Worm (Caenorhabditis elegans) whole organism, young adult: Measurements from ENCODE around the gene eif-3.D.

Experiments used
- B0019.2 ChIP-seq: fragments of 200-800 bp; sonication (Bioruptor generic); conservative IDR thresholded peaks from 2 replicates; pipeline ENCODE4 v1.3.6; 2022; ENCODE audit warnings: missing genetic modification reagents, missing genetic modification characterization, missing compliant biosample characterization
- B0261.1 ChIP-seq: sonication (generic microtip); optimal IDR thresholded peaks from 2 replicates; lab custom pipeline; 2016; ENCODE audit warnings: mild to moderate bottlenecking, missing genetic modification characterization, moderate library complexity, missing compliant biosample characterization
- D2030.7 ChIP-seq: fragments of 200-800 bp; sonication (Bioruptor generic); IDR thresholded peaks from 2 replicates; pipeline ENCODE4 v1.3.6; 2022; ENCODE audit warnings: missing genetic modification reagents, missing genetic modification characterization, missing compliant biosample characterization
- F23B12.7 ChIP-seq: sonication (generic microtip); optimal IDR thresholded peaks from 2 replicates; lab custom pipeline; 2017; ENCODE audit warnings: missing genetic modification characterization, mild to moderate bottlenecking, missing compliant biosample characterization, antibody characterized with exemption, moderate library complexity; ENCODE audit not compliant: insufficient read depth
- F39B2.1 ChIP-seq: fragments of 200-800 bp; sonication (Bioruptor generic); IDR thresholded peaks from 2 replicates; pipeline ENCODE4 v1.3.6; 2022; ENCODE audit warnings: missing genetic modification reagents, missing genetic modification characterization, missing compliant biosample characterization
- F49E8.2 ChIP-seq: sonication (generic microtip); optimal IDR thresholded peaks from 3 replicates; lab custom pipeline; 2017; ENCODE audit warnings: missing genetic modification characterization, mild to moderate bottlenecking, missing compliant biosample characterization, antibody characterized with exemption, moderate library complexity; ENCODE audit not compliant: insufficient read depth
- F55B11.4 ChIP-seq: sonication (generic microtip); optimal IDR thresholded peaks from 2 replicates; lab custom pipeline; 2016; ENCODE audit warnings: missing compliant biosample characterization, missing genetic modification characterization, borderline replicate concordance; ENCODE audit not compliant: insufficient read depth
- T26A5.8 ChIP-seq: sonication (generic microtip); optimal IDR thresholded peaks from 2 replicates; lab custom pipeline; 2016; ENCODE audit warnings: missing genetic modification characterization, missing compliant biosample characterization
- Y95B8A.8 ChIP-seq: fragments of 200-800 bp; sonication (Bioruptor generic); IDR thresholded peaks from 2 replicates; pipeline ENCODE4 v1.3.6; 2022; ENCODE audit warnings: missing genetic modification reagents, missing genetic modification characterization, missing compliant biosample characterization
- ama-1 ChIP-seq, 3 experiments: fragments of 150-350 bp in 1 of 3; sonication (generic microtip) in 2 of 3; optimal IDR thresholded peaks; 2 replicates each; lab custom pipeline; 2014 to 2018; ENCODE audit warnings: missing biosample characterization in 2 of 3, missing genetic modification characterization in 2 of 3, missing genetic modification reagents in 2 of 3
- aptf-3 ChIP-seq: fragments of 200-800 bp; sonication (Bioruptor generic); IDR thresholded peaks from 2 replicates; pipeline ENCODE4 v1.3.6; 2022; ENCODE audit warnings: missing genetic modification characterization, missing compliant biosample characterization
- atf-7 ChIP-seq: sonication (generic microtip); optimal IDR thresholded peaks from 2 replicates; lab custom pipeline; 2017; ENCODE audit warnings: mild to moderate bottlenecking, missing genetic modification characterization, missing compliant biosample characterization
- bed-1 ChIP-seq: fragments of 200-800 bp; sonication (Bioruptor generic); IDR thresholded peaks from 2 replicates; pipeline ENCODE4 v1.3.6; 2022; ENCODE audit warnings: missing genetic modification reagents, missing genetic modification characterization, missing compliant biosample characterization
- cebp-1 ChIP-seq, 2 experiments: fragments of 200-800 bp in 1 of 2; sonication (Bioruptor generic) in 1 of 2; sonication (generic microtip) in 1 of 2; IDR thresholded peaks in 1 of 2; optimal IDR thresholded peaks in 1 of 2; 2 replicates each; pipeline versions ENCODE4 v1.3.6 to Lab custom; 2017 to 2022; ENCODE audit warnings: missing compliant biosample characterization in 2 of 2, missing genetic modification characterization in 2 of 2, mild to moderate bottlenecking in 1 of 2, missing genetic modification reagents in 1 of 2, moderate library complexity in 1 of 2
- ceh-79 ChIP-seq: sonication (generic microtip); optimal IDR thresholded peaks from 2 replicates; lab custom pipeline; 2017; ENCODE audit warnings: mild to moderate bottlenecking, missing genetic modification characterization, missing compliant biosample characterization
- ceh-91 ChIP-seq: fragments of 200-800 bp; sonication (Bioruptor generic); IDR thresholded peaks from 2 replicates; pipeline ENCODE4 v1.3.6; 2022; ENCODE audit warnings: missing genetic modification reagents, missing genetic modification characterization, missing compliant biosample characterization
- chd-7 ChIP-seq: sonication (generic microtip); optimal IDR thresholded peaks from 2 replicates; lab custom pipeline; 2016; ENCODE audit warnings: mild to moderate bottlenecking, missing genetic modification characterization, moderate library complexity, missing compliant biosample characterization
- die-1 ChIP-seq: sonication (generic microtip); optimal IDR thresholded peaks from 2 replicates; lab custom pipeline; 2016; ENCODE audit warnings: missing genotype, mild to moderate bottlenecking, missing genetic modification characterization, missing compliant biosample characterization
- dpl-1 ChIP-seq: fragments of 150-350 bp; optimal IDR thresholded peaks from 2 replicates; lab custom pipeline; 2014; ENCODE audit warnings: missing biosample characterization, missing genetic modification reagents, missing genetic modification characterization
- efl-1 ChIP-seq: fragments of 150-350 bp; optimal IDR thresholded peaks from 2 replicates; lab custom pipeline; 2014; ENCODE audit warnings: missing biosample characterization, missing genetic modification reagents, missing genetic modification characterization
- ekl-4 ChIP-seq: fragments of 200-800 bp; sonication (Bioruptor generic); IDR thresholded peaks from 2 replicates; pipeline ENCODE4 v1.3.6; 2022; ENCODE audit warnings: missing genetic modification reagents, missing genetic modification characterization, missing compliant biosample characterization
- hmg-20 ChIP-seq: fragments of 200-800 bp; sonication (Bioruptor generic); IDR thresholded peaks from 2 replicates; pipeline ENCODE4 v1.3.6; 2022; ENCODE audit warnings: missing genetic modification reagents, missing genetic modification characterization, missing compliant biosample characterization
- hsf-1 ChIP-seq: fragments of 200-800 bp; sonication (Bioruptor generic); IDR thresholded peaks from 2 replicates; pipeline ENCODE4 v1.3.6; 2022; ENCODE audit warnings: missing genetic modification reagents, missing genetic modification characterization, missing compliant biosample characterization
- let-526 ChIP-seq: fragments of 200-800 bp; sonication (Bioruptor generic); IDR thresholded peaks from 2 replicates; pipeline ENCODE4 v1.3.6; 2022; ENCODE audit warnings: missing genetic modification reagents, missing genetic modification characterization, missing compliant biosample characterization
- lin-40 ChIP-seq: sonication (generic microtip); optimal IDR thresholded peaks from 2 replicates; lab custom pipeline; 2016; ENCODE audit warnings: missing genetic modification characterization, mild to moderate bottlenecking, missing compliant biosample characterization, missing genotype, missing genetic modification reagents
- lin-54 ChIP-seq: fragments of 200-800 bp; sonication (Bioruptor generic); optimal IDR thresholded peaks from 2 replicates; lab custom pipeline; 2018; ENCODE audit warnings: mild to moderate bottlenecking, missing genetic modification characterization, missing compliant biosample characterization
- lsl-1 ChIP-seq: fragments of 200-800 bp; sonication (Bioruptor generic); optimal IDR thresholded peaks from 2 replicates; lab custom pipeline; 2018; ENCODE audit warnings: mild to moderate bottlenecking, missing genetic modification characterization, moderate library complexity, missing compliant biosample characterization
- madf-10 ChIP-seq: sonication (generic microtip); optimal IDR thresholded peaks from 2 replicates; lab custom pipeline; 2016; ENCODE audit warnings: mild to moderate bottlenecking, missing genetic modification characterization, missing compliant biosample characterization
- mes-4 ChIP-seq: sonication (generic microtip); optimal IDR thresholded peaks from 2 replicates; lab custom pipeline; 2016; ENCODE audit warnings: missing genotype, missing genetic modification characterization, missing compliant biosample characterization
- nfya-1 ChIP-seq: sonication (generic microtip); optimal IDR thresholded peaks from 2 replicates; lab custom pipeline; 2017; ENCODE audit warnings: antibody characterized with exemption, missing compliant biosample characterization, missing genetic modification characterization, borderline replicate concordance; ENCODE audit not compliant: insufficient read depth
- nfya-2 ChIP-seq: fragments of 200-800 bp; sonication (Bioruptor generic); IDR thresholded peaks from 2 replicates; pipeline ENCODE4 v1.3.6; 2022; ENCODE audit warnings: missing genetic modification reagents, missing genetic modification characterization, missing compliant biosample characterization
- nfyb-1 ChIP-seq: fragments of 200-800 bp; sonication (Bioruptor generic); IDR thresholded peaks from 2 replicates; pipeline ENCODE4 v1.3.6; 2022; ENCODE audit warnings: missing genetic modification reagents, missing genetic modification characterization, missing compliant biosample characterization
- nhr-120 ChIP-seq: fragments of 200-800 bp; sonication (Bioruptor generic); IDR thresholded peaks from 2 replicates; pipeline ENCODE4 v1.3.6; 2022; ENCODE audit warnings: missing genetic modification characterization, missing compliant biosample characterization
- nhr-80 ChIP-seq: sonication (generic microtip); optimal IDR thresholded peaks from 2 replicates; lab custom pipeline; 2016; ENCODE audit warnings: missing genetic modification characterization, missing compliant biosample characterization
- rcor-1 ChIP-seq: fragments of 200-800 bp; sonication (Bioruptor generic); IDR thresholded peaks from 2 replicates; pipeline ENCODE4 v1.3.6; 2022; ENCODE audit warnings: missing genetic modification reagents, missing genetic modification characterization, missing compliant biosample characterization
- rec-8 ChIP-seq, 2 experiments: sonication (generic microtip); optimal IDR thresholded peaks; 2 replicates each; lab custom pipeline; 2016; ENCODE audit warnings: mild to moderate bottlenecking in 2 of 2, missing genetic modification characterization in 2 of 2, missing genetic modification reagents in 2 of 2, missing genotype in 2 of 2, missing biosample characterization in 1 of 2, missing compliant biosample characterization in 1 of 2, moderate library complexity in 1 of 2
- repo-1 ChIP-seq: sonication (generic microtip); optimal IDR thresholded peaks from 2 replicates; lab custom pipeline; 2017; ENCODE audit warnings: mild to moderate bottlenecking, missing genetic modification characterization, missing compliant biosample characterization
- snpc-3.4 ChIP-seq: sonication (generic microtip); optimal IDR thresholded peaks from 2 replicates; lab custom pipeline; 2017; ENCODE audit warnings: missing genetic modification characterization, mild to moderate bottlenecking, missing compliant biosample characterization, antibody characterized with exemption, moderate library complexity, missing genotype, missing genetic modification reagents
- snpc-4 ChIP-seq, 5 experiments: fragments of 150-350 bp in 1 of 5; sonication (generic microtip) in 4 of 5; optimal IDR thresholded peaks; 2 replicates each; lab custom pipeline; 2014 to 2018; ENCODE audit warnings: missing genetic modification characterization in 5 of 5, missing biosample characterization in 3 of 5, antibody characterized with exemption in 2 of 5, mild to moderate bottlenecking in 2 of 5, missing compliant biosample characterization in 2 of 5, missing genotype in 2 of 5, moderate library complexity in 2 of 5, missing genetic modification reagents in 1 of 5
- sptf-2 ChIP-seq: fragments of 200-800 bp; sonication (Bioruptor generic); optimal IDR thresholded peaks from 2 replicates; lab custom pipeline; 2018; ENCODE audit warnings: mild to moderate bottlenecking, missing genetic modification characterization, missing compliant biosample characterization
- tbx-9 ChIP-seq: sonication (generic microtip); optimal IDR thresholded peaks from 2 replicates; lab custom pipeline; 2016; ENCODE audit warnings: borderline replicate concordance, missing genetic modification characterization, inconsistent platforms, missing compliant biosample characterization
- tlf-1 ChIP-seq: fragments of 200-800 bp; sonication (Bioruptor generic); optimal IDR thresholded peaks from 2 replicates; lab custom pipeline; 2018; ENCODE audit warnings: mild to moderate bottlenecking, missing genetic modification characterization, missing compliant biosample characterization
- unc-130 ChIP-seq: sonication (generic microtip); optimal IDR thresholded peaks from 2 replicates; lab custom pipeline; 2016; ENCODE audit warnings: missing genetic modification reagents, missing genetic modification characterization, missing compliant biosample characterization
- unc-62 ChIP-seq: fragments of 150-350 bp; optimal IDR thresholded peaks from 2 replicates; lab custom pipeline; 2014; ENCODE audit warnings: missing biosample characterization, missing genetic modification reagents, missing genetic modification characterization
- xnd-1 ChIP-seq: sonication (generic microtip); optimal IDR thresholded peaks from 2 replicates; lab custom pipeline; 2016; ENCODE audit warnings: missing genotype, missing genetic modification reagents, missing genetic modification characterization, missing compliant biosample characterization
- ztf-22 ChIP-seq: fragments of 200-800 bp; sonication (Bioruptor generic); optimal IDR thresholded peaks from 2 replicates; lab custom pipeline; 2018; ENCODE audit warnings: mild to moderate bottlenecking, missing genetic modification characterization, moderate library complexity, missing compliant biosample characterization
- ztf-6 ChIP-seq: fragments of 200-800 bp; sonication (Bioruptor generic); IDR thresholded peaks from 2 replicates; pipeline ENCODE4 v1.3.6; 2022; ENCODE audit warnings: missing genetic modification reagents, missing genetic modification characterization, missing compliant biosample characterization

Gene eif-3.D

ce11 chrIII:8985461-8985860 lies 14.1 kb upstream of the eif-3.D start (continued):
- TF ChIP-seq rec-8 (tag; optimal IDR thresholded peaks at IDR 0.05; lab: Kevin White, UChicago) (no peak), xnd-1 (tag; lab: Kevin White, UChicago) (no peak), snpc-3.4 (tag; lab: Kevin White, UChicago) (no peak), F39B2.1 (GFP tag; lab: Robert Waterston, UW) (no peak), madf-10 (no peak), hmg-20 (GFP tag; lab: Robert Waterston, UW) (no peak), nfya-2 (GFP tag; lab: Robert Waterston, UW) (no peak), atf-7 (tag; lab: Kevin White, UChicago) (no peak), lsl-1 (GFP tag; lab: Kevin White, UChicago) (peak; percentile 31), efl-1 (GFP tag; lab: Kevin White, UChicago) (peak; percentile 58), F55B11.4 (tag; lab: Kevin White, UChicago) (no peak), T26A5.8 (tag; lab: Kevin White, UChicago) (no peak), bed-1 (GFP tag; lab: Robert Waterston, UW) (no peak), nfya-1 (tag; lab: Kevin White, UChicago) (no peak), ekl-4 (GFP tag; lab: Robert Waterston, UW) (no peak), F23B12.7 (tag; lab: Kevin White, UChicago) (peak; percentile 0), repo-1 (tag; lab: Kevin White, UChicago) (no peak), chd-7 (tag; lab: Kevin White, UChicago) (no peak), unc-130 (GFP tag; lab: Kevin White, UChicago) (no peak), hsf-1 (peak; percentile 92), ztf-6 (GFP tag; lab: Robert Waterston, UW) (no peak), rcor-1 (GFP tag; lab: Robert Waterston, UW) (no peak), F49E8.2 (no peak), D2030.7 (peak; percentile 36; the same call in 1 of the 2 replicates), ceh-79 (tag; lab: Kevin White, UChicago) (no peak), unc-62 (no peak), lin-40 (tag; lab: Kevin White, UChicago) (no peak), ama-1 (optimal IDR thresholded peaks at IDR 0.05; lab: Kevin White, UChicago) (no peak), ama-1 (GFP tag; optimal IDR thresholded peaks at IDR 0.05; lab: Kevin White, UChicago) (no peak), tlf-1 (GFP tag; lab: Kevin White, UChicago) (no peak), aptf-3 (no peak), ceh-91 (no peak), mes-4 (tag; lab: Kevin White, UChicago) (no peak), sptf-2 (GFP tag; lab: Kevin White, UChicago) (no peak), dpl-1 (GFP tag; lab: Kevin White, UChicago) (peak; percentile 52), nhr-80 (no peak), nfyb-1 (GFP tag; lab: Robert Waterston, UW) (no peak), snpc-4 (GFP tag; optimal IDR thresholded peaks at IDR 0.05; lab: Kevin White, UChicago) (no peak), snpc-4 (tag; optimal IDR thresholded peaks at IDR 0.05; lab: Kevin White, UChicago) (no peak), B0019.2 (GFP tag; lab: Robert Waterston, UW) (no peak), nhr-120 (GFP tag; lab: Robert Waterston, UW) (no peak), cebp-1 (GFP tag; IDR thresholded peaks at IDR 0.05; lab: Robert Waterston, UW) (no peak), cebp-1 (tag; optimal IDR thresholded peaks at IDR 0.05; lab: Kevin White, UChicago) (no peak), ztf-22 (GFP tag; lab: Kevin White, UChicago) (no peak), B0261.1 (tag; lab: Kevin White, UChicago) (no peak), die-1 (no peak), let-526 (GFP tag; lab: Robert Waterston, UW) (no peak), lin-54 (GFP tag; lab: Kevin White, UChicago) (peak; percentile 89), tbx-9 (tag; lab: Kevin White, UChicago) (no peak), Y95B8A.8 (no peak)
